Worm (Caenorhabditis elegans) whole organism, young adult: ENCODE results near the gene npr-22.

Experiments used
- B0019.2 ChIP-seq: fragments of 200-800 bp; sonication (Bioruptor generic); conservative IDR thresholded peaks from 2 replicates; pipeline ENCODE4 v1.3.6; 2022; ENCODE audit warnings: missing genetic modification reagents, missing genetic modification characterization, missing compliant biosample characterization
- B0261.1 ChIP-seq: sonication (generic microtip); optimal IDR thresholded peaks from 2 replicates; lab custom pipeline; 2016; ENCODE audit warnings: mild to moderate bottlenecking, missing genetic modification characterization, moderate library complexity, missing compliant biosample characterization
- B0336.3 ChIP-seq: fragments of 200-800 bp; sonication (Bioruptor generic); IDR thresholded peaks from 2 replicates; pipeline ENCODE4 v1.3.6; 2022; ENCODE audit warnings: missing genetic modification characterization, missing compliant biosample characterization
- F39B2.1 ChIP-seq: fragments of 200-800 bp; sonication (Bioruptor generic); IDR thresholded peaks from 2 replicates; pipeline ENCODE4 v1.3.6; 2022; ENCODE audit warnings: missing genetic modification reagents, missing genetic modification characterization, missing compliant biosample characterization
- F49E8.2 ChIP-seq: sonication (generic microtip); optimal IDR thresholded peaks from 3 replicates; lab custom pipeline; 2017; ENCODE audit warnings: missing genetic modification characterization, mild to moderate bottlenecking, missing compliant biosample characterization, antibody characterized with exemption, moderate library complexity; ENCODE audit not compliant: insufficient read depth
- F52B5.7 ChIP-seq: sonication (generic microtip); optimal IDR thresholded peaks from 2 replicates; lab custom pipeline; 2016; ENCODE audit warnings: mild to moderate bottlenecking, missing genetic modification characterization, missing compliant biosample characterization
- T26A5.8 ChIP-seq: sonication (generic microtip); optimal IDR thresholded peaks from 2 replicates; lab custom pipeline; 2016; ENCODE audit warnings: missing genetic modification characterization, missing compliant biosample characterization
- Y53F4B.3 ChIP-seq: fragments of 200-800 bp; sonication (Bioruptor generic); IDR thresholded peaks from 2 replicates; pipeline ENCODE4 v1.3.6; 2022; ENCODE audit warnings: missing genetic modification reagents, missing genetic modification characterization, missing compliant biosample characterization
- Y79H2A.3 ChIP-seq: fragments of 200-800 bp; sonication (Bioruptor generic); conservative IDR thresholded peaks from 2 replicates; pipeline ENCODE4 v1.3.6; 2022; ENCODE audit warnings: missing genetic modification reagents, missing genetic modification characterization, missing compliant biosample characterization
- ZK185.1 ChIP-seq: sonication (generic microtip); optimal IDR thresholded peaks from 2 replicates; lab custom pipeline; 2016; ENCODE audit warnings: mild to moderate bottlenecking, missing genetic modification characterization, missing compliant biosample characterization; ENCODE audit not compliant: poor library complexity, severe bottlenecking
- akir-1 ChIP-seq: fragments of 200-800 bp; sonication (Bioruptor generic); optimal IDR thresholded peaks from 2 replicates; lab custom pipeline; 2018; ENCODE audit warnings: mild to moderate bottlenecking, missing genetic modification characterization, moderate library complexity, missing compliant biosample characterization
- ama-1 ChIP-seq, 3 experiments: fragments of 150-350 bp in 1 of 3; sonication (generic microtip) in 2 of 3; optimal IDR thresholded peaks; 2 replicates each; lab custom pipeline; 2014 to 2018; ENCODE audit warnings: missing biosample characterization in 2 of 3, missing genetic modification characterization in 2 of 3, missing genetic modification reagents in 2 of 3
- attf-6 ChIP-seq: fragments of 200-800 bp; sonication (Bioruptor generic); IDR thresholded peaks from 2 replicates; pipeline ENCODE4 v1.3.6; 2022; ENCODE audit warnings: missing genetic modification reagents, missing genetic modification characterization, missing compliant biosample characterization
- cebp-1 ChIP-seq, 2 experiments: fragments of 200-800 bp in 1 of 2; sonication (Bioruptor generic) in 1 of 2; sonication (generic microtip) in 1 of 2; IDR thresholded peaks in 1 of 2; optimal IDR thresholded peaks in 1 of 2; 2 replicates each; pipeline versions ENCODE4 v1.3.6 to Lab custom; 2017 to 2022; ENCODE audit warnings: missing compliant biosample characterization in 2 of 2, missing genetic modification characterization in 2 of 2, mild to moderate bottlenecking in 1 of 2, missing genetic modification reagents in 1 of 2, moderate library complexity in 1 of 2
- dox-1 ChIP-seq: fragments of 200-800 bp; sonication (Bioruptor generic); IDR thresholded peaks from 2 replicates; pipeline ENCODE4 v1.3.6; 2022; ENCODE audit warnings: missing genetic modification reagents, missing genetic modification characterization, missing compliant biosample characterization
- gei-17 ChIP-seq: fragments of 200-800 bp; sonication (Bioruptor generic); optimal IDR thresholded peaks from 2 replicates; lab custom pipeline; 2018; ENCODE audit warnings: mild to moderate bottlenecking, missing genetic modification characterization, missing compliant biosample characterization
- him-1 ChIP-seq: sonication (generic microtip); optimal IDR thresholded peaks from 2 replicates; lab custom pipeline; 2016; ENCODE audit warnings: missing genotype, missing genetic modification reagents, missing genetic modification characterization, missing compliant biosample characterization
- hmg-20 ChIP-seq: fragments of 200-800 bp; sonication (Bioruptor generic); IDR thresholded peaks from 2 replicates; pipeline ENCODE4 v1.3.6; 2022; ENCODE audit warnings: missing genetic modification reagents, missing genetic modification characterization, missing compliant biosample characterization
- hrde-1 ChIP-seq: sonication (generic microtip); optimal IDR thresholded peaks from 2 replicates; lab custom pipeline; 2016; ENCODE audit warnings: missing genetic modification characterization, mild to moderate bottlenecking, missing compliant biosample characterization, moderate library complexity, missing genotype, missing genetic modification reagents, borderline replicate concordance
- let-607 ChIP-seq, 2 experiments: fragments of 200-800 bp in 1 of 2; sonication (Bioruptor generic) in 1 of 2; sonication (generic microtip) in 1 of 2; optimal IDR thresholded peaks; 2 replicates each; lab custom pipeline; 2016 to 2018; ENCODE audit warnings: mild to moderate bottlenecking in 2 of 2, missing compliant biosample characterization in 2 of 2, missing genetic modification characterization in 2 of 2, moderate library complexity in 2 of 2, missing genotype in 1 of 2
- lin-26 ChIP-seq: fragments of 200-800 bp; sonication (Bioruptor generic); IDR thresholded peaks from 2 replicates; pipeline ENCODE4 v1.3.6; 2022; ENCODE audit warnings: missing genetic modification reagents, missing genetic modification characterization, missing compliant biosample characterization
- lir-1 ChIP-seq: fragments of 200-800 bp; sonication (Bioruptor generic); conservative IDR thresholded peaks from 2 replicates; pipeline ENCODE4 v1.3.6; 2022; ENCODE audit warnings: missing genetic modification reagents, missing genetic modification characterization, missing compliant biosample characterization
- madf-6 ChIP-seq: fragments of 200-800 bp; sonication (Bioruptor generic); IDR thresholded peaks from 2 replicates; pipeline ENCODE4 v1.3.6; 2022; ENCODE audit warnings: missing genetic modification reagents, missing genetic modification characterization, missing compliant biosample characterization
- mxl-1 ChIP-seq: sonication (generic microtip); optimal IDR thresholded peaks from 2 replicates; lab custom pipeline; 2016; ENCODE audit warnings: missing genetic modification characterization, missing compliant biosample characterization
- nfya-2 ChIP-seq: fragments of 200-800 bp; sonication (Bioruptor generic); IDR thresholded peaks from 2 replicates; pipeline ENCODE4 v1.3.6; 2022; ENCODE audit warnings: missing genetic modification reagents, missing genetic modification characterization, missing compliant biosample characterization
- nhr-27 ChIP-seq: fragments of 200-800 bp; sonication (Bioruptor generic); optimal IDR thresholded peaks from 2 replicates; lab custom pipeline; 2018; ENCODE audit warnings: mild to moderate bottlenecking, missing genetic modification characterization, moderate library complexity, missing compliant biosample characterization
- repo-1 ChIP-seq: sonication (generic microtip); optimal IDR thresholded peaks from 2 replicates; lab custom pipeline; 2017; ENCODE audit warnings: mild to moderate bottlenecking, missing genetic modification characterization, missing compliant biosample characterization
- snpc-3.4 ChIP-seq: sonication (generic microtip); optimal IDR thresholded peaks from 2 replicates; lab custom pipeline; 2017; ENCODE audit warnings: missing genetic modification characterization, mild to moderate bottlenecking, missing compliant biosample characterization, antibody characterized with exemption, moderate library complexity, missing genotype, missing genetic modification reagents
- snpc-4 ChIP-seq, 5 experiments: fragments of 150-350 bp in 1 of 5; sonication (generic microtip) in 4 of 5; optimal IDR thresholded peaks; 2 replicates each; lab custom pipeline; 2014 to 2018; ENCODE audit warnings: missing genetic modification characterization in 5 of 5, missing biosample characterization in 3 of 5, antibody characterized with exemption in 2 of 5, mild to moderate bottlenecking in 2 of 5, missing compliant biosample characterization in 2 of 5, missing genotype in 2 of 5, moderate library complexity in 2 of 5, missing genetic modification reagents in 1 of 5
- tbp1 ChIP-seq: fragments of 200-800 bp; sonication (Bioruptor generic); optimal IDR thresholded peaks from 2 replicates; lab custom pipeline; 2018; ENCODE audit warnings: mild to moderate bottlenecking, missing genetic modification characterization, missing compliant biosample characterization
- tlf-1 ChIP-seq: fragments of 200-800 bp; sonication (Bioruptor generic); optimal IDR thresholded peaks from 2 replicates; lab custom pipeline; 2018; ENCODE audit warnings: mild to moderate bottlenecking, missing genetic modification characterization, missing compliant biosample characterization
- xnd-1 ChIP-seq: sonication (generic microtip); optimal IDR thresholded peaks from 2 replicates; lab custom pipeline; 2016; ENCODE audit warnings: missing genotype, missing genetic modification reagents, missing genetic modification characterization, missing compliant biosample characterization
- ztf-18 ChIP-seq: sonication (generic microtip); optimal IDR thresholded peaks from 2 replicates; lab custom pipeline; 2016; ENCODE audit warnings: missing genotype, mild to moderate bottlenecking, missing genetic modification characterization, missing compliant biosample characterization
- ztf-22 ChIP-seq: fragments of 200-800 bp; sonication (Bioruptor generic); optimal IDR thresholded peaks from 2 replicates; lab custom pipeline; 2018; ENCODE audit warnings: mild to moderate bottlenecking, missing genetic modification characterization, moderate library complexity, missing compliant biosample characterization
- ztf-25 ChIP-seq: fragments of 200-800 bp; sonication (Bioruptor generic); IDR thresholded peaks from 2 replicates; pipeline ENCODE4 v1.3.6; 2022; ENCODE audit warnings: missing genetic modification reagents, missing genetic modification characterization, missing compliant biosample characterization
- ztf-26 ChIP-seq: sonication (generic microtip); optimal IDR thresholded peaks from 2 replicates; lab custom pipeline; 2017; ENCODE audit warnings: missing genetic modification characterization, missing compliant biosample characterization
- ztf-6 ChIP-seq: fragments of 200-800 bp; sonication (Bioruptor generic); IDR thresholded peaks from 2 replicates; pipeline ENCODE4 v1.3.6; 2022; ENCODE audit warnings: missing genetic modification reagents, missing genetic modification characterization, missing compliant biosample characterization

The npr-22 gene

DNA sequence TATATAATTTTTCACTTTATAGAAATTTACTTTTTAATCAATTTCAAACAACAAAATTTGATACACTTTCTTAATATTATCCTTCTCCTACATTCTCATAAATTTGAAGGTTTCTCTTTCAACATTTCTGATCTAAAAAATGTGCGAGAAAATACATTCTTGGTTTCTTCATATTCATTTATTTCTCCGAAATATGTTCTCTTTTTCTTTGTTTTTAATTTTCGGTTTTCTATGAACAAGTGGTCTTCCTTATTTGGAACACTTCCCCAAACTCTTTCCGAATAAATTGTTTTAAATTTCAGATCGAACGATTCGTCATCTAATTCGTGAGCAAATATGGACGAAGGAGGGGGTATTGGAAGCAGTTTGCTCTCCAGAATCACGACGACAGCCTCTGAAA is at the start of gene npr-22:
Gene npr-22 (plus strand): TSS at position 301 of the 400 bp plus-strand sequence.
- TF ChIP-seq F39B2.1 (GFP tag; lab: Robert Waterston, UW): no peak
- no peak for TF ChIP-seq ztf-26 (tag; lab: Kevin White, UChicago)
- TF ChIP-seq F52B5.7: no peak
- no peak for TF ChIP-seq attf-6 (GFP tag; lab: Robert Waterston, UW)
- TF ChIP-seq ztf-22 (GFP tag; lab: Kevin White, UChicago): no peak
- TF ChIP-seq B0336.3: no peak
- TF ChIP-seq nhr-27 (tag; lab: Kevin White, UChicago): no peak
- TF ChIP-seq T26A5.8 (tag; lab: Kevin White, UChicago): no peak
- TF ChIP-seq ZK185.1 (tag; lab: Kevin White, UChicago): no peak
- no peak for TF ChIP-seq tlf-1 (GFP tag; lab: Kevin White, UChicago)
- no peak for TF ChIP-seq lir-1 (GFP tag; lab: Robert Waterston, UW)
- TF ChIP-seq akir-1 (GFP tag; lab: Kevin White, UChicago): no peak
- TF ChIP-seq nfya-2: no peak
- TF ChIP-seq mxl-1 (tag; lab: Kevin White, UChicago): no peak
- no peak for TF ChIP-seq hrde-1 (tag; lab: Kevin White, UChicago)
- no peak for TF ChIP-seq ama-1 (optimal IDR thresholded peaks at IDR 0.05; lab: Kevin White, UChicago)
- no peak for TF ChIP-seq ama-1 (GFP tag; optimal IDR thresholded peaks at IDR 0.05; lab: Kevin White, UChicago)
- no peak for TF ChIP-seq ztf-6
- TF ChIP-seq B0261.1 (tag; lab: Kevin White, UChicago): no peak
- no peak for TF ChIP-seq Y53F4B.3

DNA sequence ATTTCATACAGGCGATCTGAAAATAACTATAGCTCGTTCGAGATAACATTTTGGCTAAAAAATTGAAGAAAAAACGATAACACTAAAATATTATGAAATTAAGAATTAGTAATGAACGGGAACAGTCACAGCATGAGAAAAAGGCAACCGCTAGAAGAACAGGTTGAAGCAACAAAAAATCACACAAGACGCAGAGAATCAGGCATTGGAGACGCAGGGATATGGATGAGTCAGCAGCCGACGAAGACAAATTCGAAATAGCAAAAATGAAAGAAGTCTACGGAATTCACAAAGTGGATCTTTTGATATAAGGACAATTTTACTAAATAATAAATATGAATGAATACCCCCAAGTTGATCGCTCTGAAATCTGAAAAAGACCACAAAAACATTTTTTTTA is 48.7 kb upstream of the npr-22 start, which contains the start of gene tag-77:
Gene tag-77 (minus strand): TSS at position 15 of the 400 bp plus-strand sequence.
- TF ChIP-seq lin-26 (GFP tag; lab: Robert Waterston, UW) (0 out of 2 replicates have a peak, but pooled peaks have one; percentile 50), dox-1 (GFP tag; lab: Robert Waterston, UW) (no peak), tbp1 (no peak), hmg-20 (GFP tag; lab: Robert Waterston, UW) (no peak), ztf-25 (GFP tag; lab: Robert Waterston, UW) (no peak), Y53F4B.3 (no peak), attf-6 (GFP tag; lab: Robert Waterston, UW) (no peak), cebp-1 (GFP tag; IDR thresholded peaks at IDR 0.05; lab: Robert Waterston, UW) (no peak), cebp-1 (tag; optimal IDR thresholded peaks at IDR 0.05; lab: Kevin White, UChicago) (peak; percentile 60), let-607 (tag; optimal IDR thresholded peaks at IDR 0.05; lab: Kevin White, UChicago) (no peak), B0336.3 (0 out of 2 replicates have a peak, but pooled peaks have one; percentile 21), repo-1 (tag; lab: Kevin White, UChicago) (no peak), Y79H2A.3 (GFP tag; lab: Robert Waterston, UW) (no peak), ztf-18 (no peak), xnd-1 (tag; lab: Kevin White, UChicago) (no peak), snpc-3.4 (no peak), madf-6 (GFP tag; lab: Robert Waterston, UW) (0 out of 2 replicates have a peak, but pooled peaks have one; percentile 31), him-1 (tag; lab: Kevin White, UChicago) (no peak), ama-1 (optimal IDR thresholded peaks at IDR 0.05; lab: Kevin White, UChicago) (no peak), ama-1 (GFP tag; optimal IDR thresholded peaks at IDR 0.05; lab: Kevin White, UChicago) (no peak), F49E8.2 (tag; lab: Kevin White, UChicago) (no peak), gei-17 (GFP tag; lab: Kevin White, UChicago) (no peak), B0019.2 (GFP tag; lab: Robert Waterston, UW) (no peak), snpc-4 (GFP tag; optimal IDR thresholded peaks at IDR 0.05; lab: Kevin White, UChicago) (no peak), snpc-4 (tag; optimal IDR thresholded peaks at IDR 0.05; lab: Kevin White, UChicago) (peak in 1 of 4 experiments; percentile 17), akir-1 (GFP tag; lab: Kevin White, UChicago) (no peak)
